Worm (Caenorhabditis elegans) whole organism, midembryonic: ENCODE results near the gene F02D8.1.

ENCODE experiments used
- T22C8.4 ChIP-seq: fragments of 200-800 bp; sonication (Bioruptor generic); IDR thresholded peaks from 2 replicates; pipeline ENCODE4 v1.3.6; 2022; ENCODE audit warnings: missing genetic modification characterization, missing compliant biosample characterization
- cog-1 ChIP-seq: sonication (generic microtip); optimal IDR thresholded peaks from 2 replicates; lab custom pipeline; 2016; ENCODE audit warnings: missing genetic modification characterization, missing compliant biosample characterization
- flt-1 ChIP-seq: fragments of 200-800 bp; sonication (Bioruptor generic); IDR thresholded peaks from 2 replicates; pipeline ENCODE4 v1.3.6; 2022; ENCODE audit warnings: missing genetic modification characterization, missing compliant biosample characterization
- klf-2 ChIP-seq: fragments of 200-800 bp; sonication (Bioruptor generic); conservative IDR thresholded peaks from 2 replicates; pipeline ENCODE4 v1.3.6; 2022; ENCODE audit warnings: missing genetic modification reagents, missing genetic modification characterization, missing compliant biosample characterization
- med-1 ChIP-seq: sonication (generic microtip); optimal IDR thresholded peaks from 2 replicates; lab custom pipeline; 2017; ENCODE audit warnings: missing genetic modification characterization, mild to moderate bottlenecking, missing compliant biosample characterization, antibody characterized with exemption, missing genetic modification reagents; ENCODE audit not compliant: insufficient read depth
- ref-1 ChIP-seq: fragments of 200-800 bp; sonication (Bioruptor generic); conservative IDR thresholded peaks from 2 replicates; pipeline ENCODE4 v1.3.6; 2022; ENCODE audit warnings: missing genetic modification reagents, missing genetic modification characterization, missing compliant biosample characterization
- tab-1 ChIP-seq: fragments of 200-800 bp; sonication (Bioruptor generic); IDR thresholded peaks from 2 replicates; pipeline ENCODE4 v1.3.6; 2022; ENCODE audit warnings: missing genetic modification characterization, missing compliant biosample characterization
- ztf-23 ChIP-seq: fragments of 200-800 bp; sonication (Bioruptor generic); IDR thresholded peaks from 2 replicates; pipeline ENCODE4 v1.3.6; 2022; ENCODE audit warnings: missing genetic modification reagents, missing genetic modification characterization, missing compliant biosample characterization
- ztf-29 ChIP-seq: fragments of 200-800 bp; sonication (Bioruptor generic); IDR thresholded peaks from 2 replicates; pipeline ENCODE4 v1.3.6; 2022; ENCODE audit warnings: missing genetic modification reagents, missing genetic modification characterization, missing compliant biosample characterization

F02D8.1 gene

DNA sequence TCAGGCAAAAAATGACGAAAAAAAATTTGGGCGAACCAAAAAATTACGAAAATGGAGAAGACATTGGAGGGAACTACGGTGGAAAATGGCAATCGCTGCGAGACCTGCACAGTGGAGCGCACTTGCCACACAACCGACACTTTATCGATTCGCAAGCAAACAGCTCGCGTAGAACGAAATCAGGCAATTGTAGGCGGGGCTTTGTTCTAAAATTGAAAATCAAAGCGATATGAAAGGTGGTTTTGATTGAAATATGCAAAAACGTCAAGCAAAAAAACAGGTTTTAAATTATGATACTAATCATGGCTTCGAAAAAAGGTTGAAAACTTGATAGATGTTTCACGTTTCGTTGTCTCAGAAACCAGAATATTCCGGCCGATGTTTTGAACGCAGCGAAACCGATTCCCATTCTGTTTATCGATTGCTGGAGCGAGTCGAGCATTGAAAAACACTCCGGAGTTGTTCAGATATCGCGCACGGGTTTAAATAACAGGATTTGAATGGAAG lies 23.7 kb upstream of the F02D8.1 start, which contains the start of the genes fib-1 and mut-15:
TSS of gene fib-1 (minus strand) at position 40 of the 507 bp plus-strand sequence.
TSS of gene mut-15 (plus strand) at position 360 of the 507 bp plus-strand sequence.
- TF ChIP-seq ref-1 (GFP tag; lab: Robert Waterston, UW) (0 out of 2 replicates have a peak, but pooled peaks have one; percentile 31), tab-1 (GFP tag; lab: Robert Waterston, UW) (no peak), ztf-23 (GFP tag; lab: Robert Waterston, UW) (peak; percentile 72), T22C8.4 (GFP tag; lab: Robert Waterston, UW) (peak; percentile 73), klf-2 (GFP tag; lab: Robert Waterston, UW) (0 out of 2 replicates have a peak, but pooled peaks have one; percentile 38), med-1 (GFP tag; lab: Kevin White, UChicago) (no peak), ztf-29 (GFP tag; lab: Robert Waterston, UW) (0 out of 2 replicates have a peak, but pooled peaks have one; percentile 26), flt-1 (GFP tag; lab: Robert Waterston, UW) (peak; percentile 82), cog-1 (peak; percentile 93)

DNA sequence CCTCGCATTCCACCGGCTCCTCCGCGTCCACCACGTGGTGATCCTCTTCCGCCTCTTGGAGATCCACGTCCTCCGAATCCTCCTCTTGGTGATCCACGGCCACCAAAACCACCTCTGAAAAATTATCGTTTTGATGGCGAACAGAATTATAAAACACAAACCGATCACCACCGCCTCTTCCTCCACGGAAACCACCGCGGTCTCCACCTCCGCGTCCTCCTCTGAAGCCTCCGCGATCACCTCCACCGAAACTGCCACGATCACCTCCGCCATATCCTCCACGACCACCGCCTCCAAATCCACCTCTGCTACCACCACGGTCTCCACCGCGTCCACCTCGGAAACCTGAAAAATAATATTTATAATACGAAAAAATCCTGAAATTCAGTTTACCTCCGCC lies 23.0 kb upstream of the F02D8.1 start:
- TF ChIP-seq flt-1 (GFP tag; lab: Robert Waterston, UW) (no peak), ztf-29 (GFP tag; lab: Robert Waterston, UW) (no peak), T22C8.4 (GFP tag; lab: Robert Waterston, UW) (no peak), cog-1 (no peak), tab-1 (GFP tag; lab: Robert Waterston, UW) (no peak), med-1 (GFP tag; lab: Kevin White, UChicago) (no peak), ref-1 (GFP tag; lab: Robert Waterston, UW) (no peak), klf-2 (GFP tag; lab: Robert Waterston, UW) (no peak), ztf-23 (GFP tag; lab: Robert Waterston, UW) (no peak)

DNA sequence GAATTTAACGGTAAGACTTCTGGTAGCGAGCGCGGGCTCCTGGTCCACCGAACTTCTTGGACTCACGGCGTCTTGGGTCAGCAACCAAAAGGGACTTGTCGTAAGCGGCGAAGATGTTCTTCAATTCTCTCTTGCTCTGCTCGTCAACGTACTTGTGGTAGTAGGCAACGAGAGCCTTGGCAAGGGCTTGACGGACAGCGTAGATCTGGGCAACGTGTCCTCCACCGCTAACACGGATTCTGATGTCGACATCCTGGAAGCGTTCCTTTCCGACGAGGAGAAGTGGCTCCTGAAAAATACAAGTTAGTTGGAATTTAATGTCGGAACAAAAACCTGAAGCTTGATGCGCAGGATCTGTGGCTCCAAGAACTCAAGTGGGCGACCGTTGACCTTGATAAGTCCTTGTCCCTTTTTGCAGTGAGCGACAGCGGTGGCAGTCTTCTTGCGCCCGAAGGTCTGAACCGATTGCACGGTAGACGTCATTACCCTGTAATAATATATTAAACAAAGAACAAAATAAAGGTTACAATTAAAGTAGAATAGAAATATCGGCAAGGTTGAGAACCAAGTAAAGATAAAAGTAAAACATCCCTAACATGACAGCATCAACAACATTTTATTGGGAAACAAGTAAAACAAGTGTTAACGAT lies 21.7 kb upstream of the F02D8.1 start, which contains the start of gene rps-16:
TSS of gene rps-16 (minus strand) at position 487 of the 650 bp plus-strand sequence.
- TF ChIP-seq ztf-23 (GFP tag; lab: Robert Waterston, UW), result no peak
- TF ChIP-seq med-1 (GFP tag; lab: Kevin White, UChicago), result no peak
- TF ChIP-seq flt-1 (GFP tag; lab: Robert Waterston, UW), result 0 out of 2 replicates have a peak, but pooled peaks have one; percentile 6

DNA sequence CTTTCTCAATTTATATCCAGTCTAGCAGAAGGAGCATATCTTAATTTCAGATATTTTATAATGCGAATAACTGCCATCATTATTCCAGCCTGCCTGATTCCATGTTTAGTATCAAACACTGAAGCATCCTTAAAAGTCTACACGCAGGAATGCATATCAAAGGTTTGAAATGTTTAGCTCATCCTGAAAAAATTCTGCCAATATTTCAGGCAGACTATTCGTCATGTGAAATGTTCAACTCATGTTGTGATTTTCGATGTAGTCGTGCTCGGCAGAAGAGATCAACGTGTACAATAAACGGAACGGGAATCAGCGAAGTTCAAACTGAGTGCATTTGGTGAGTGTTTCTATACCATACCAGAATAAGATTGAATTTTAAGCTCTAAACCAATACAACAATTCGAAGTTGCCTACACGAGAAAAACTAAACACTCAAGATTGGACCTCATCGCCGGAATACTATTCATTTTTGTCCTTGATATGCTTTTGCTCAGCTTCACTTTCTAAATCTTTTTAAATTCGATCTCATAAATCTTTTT lies 21.1 kb upstream of the F02D8.1 start, which contains the start of gene T01C3.11:
TSS of gene T01C3.11 (plus strand) at position 51 of the 539 bp plus-strand sequence.
- TF ChIP-seq T22C8.4 (GFP tag; lab: Robert Waterston, UW), result no peak

DNA sequence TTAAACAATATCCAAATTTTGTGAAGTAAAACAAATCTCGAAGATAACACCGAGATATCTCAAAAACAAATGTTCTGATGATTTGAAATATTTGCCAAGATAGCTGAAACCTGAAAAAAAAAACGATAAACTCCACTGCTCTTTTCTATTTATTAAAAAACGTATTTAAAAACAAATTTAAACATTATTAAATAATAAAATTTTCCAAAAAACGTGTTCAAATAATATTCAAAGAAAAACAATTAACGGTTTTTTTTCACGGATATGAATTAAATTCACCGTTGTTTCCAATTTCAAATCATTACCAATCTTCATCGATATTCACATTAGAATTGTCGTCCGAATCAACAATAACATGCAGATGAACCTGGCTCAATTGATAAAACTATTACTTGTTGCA lies 17.7 kb upstream of the F02D8.1 start, which contains the start of gene irld-14:
TSS of gene irld-14 (plus strand) at position 301 of the 400 bp plus-strand sequence.
- TF ChIP-seq flt-1 (GFP tag; lab: Robert Waterston, UW) (no peak), med-1 (GFP tag; lab: Kevin White, UChicago) (no peak), ztf-23 (GFP tag; lab: Robert Waterston, UW) (no peak), tab-1 (GFP tag; lab: Robert Waterston, UW) (no peak), ztf-29 (GFP tag; lab: Robert Waterston, UW) (no peak), T22C8.4 (GFP tag; lab: Robert Waterston, UW) (no peak)

DNA sequence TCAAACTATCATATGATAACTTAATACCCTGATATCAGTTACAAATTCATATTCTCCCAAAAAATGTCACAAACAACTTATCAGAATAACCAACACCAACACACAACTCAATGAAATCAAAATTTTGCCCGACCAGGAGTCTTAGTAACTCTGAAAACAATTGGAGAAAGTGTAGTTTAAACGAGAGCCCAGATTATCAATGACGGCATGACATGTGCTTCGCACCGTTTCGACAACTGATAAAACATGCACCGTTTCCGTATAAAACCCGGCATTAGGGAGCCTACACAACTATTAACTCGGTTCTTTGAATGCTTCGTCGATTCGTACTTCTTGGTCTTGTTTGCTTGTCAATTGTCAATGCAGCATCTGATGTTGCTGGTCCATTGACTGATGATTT lies 15.1 kb upstream of the F02D8.1 start, which contains the start of gene fil-1:
TSS of gene fil-1 (plus strand) at position 219 of the 400 bp plus-strand sequence.
- TF ChIP-seq klf-2 (GFP tag; lab: Robert Waterston, UW) (no peak), med-1 (GFP tag; lab: Kevin White, UChicago) (no peak), T22C8.4 (GFP tag; lab: Robert Waterston, UW) (no peak)

DNA sequence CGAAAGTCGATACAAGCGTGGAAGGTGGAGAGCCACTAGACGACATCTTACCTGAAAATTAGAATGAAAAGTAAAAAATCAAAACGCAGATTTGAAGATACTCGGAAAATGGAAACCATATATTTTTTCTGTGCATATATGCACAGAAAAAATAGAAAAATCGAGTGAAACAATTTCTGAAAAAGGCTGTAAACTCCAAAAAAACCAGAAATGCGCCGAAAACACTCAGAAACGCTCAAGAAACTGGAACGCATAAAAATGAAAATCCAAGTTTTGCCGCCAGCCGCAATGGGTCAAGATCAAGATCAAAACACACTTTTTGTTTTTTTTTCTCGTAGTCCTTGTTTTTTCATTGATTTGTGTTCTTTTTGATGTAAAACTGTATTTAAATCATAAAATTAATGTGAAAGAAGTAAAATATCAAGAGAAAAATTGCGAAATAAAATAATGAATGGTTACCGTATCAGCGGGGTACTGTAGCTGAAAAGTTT lies 14.2 kb upstream of the F02D8.1 start, which contains the start of gene T01C3.3:
TSS of gene T01C3.3 (minus strand) at position 51 of the 491 bp plus-strand sequence.
- no peak for TF ChIP-seq klf-2 (GFP tag; lab: Robert Waterston, UW)
- no peak for TF ChIP-seq cog-1
- TF ChIP-seq med-1 (GFP tag; lab: Kevin White, UChicago), result no peak
- no peak for TF ChIP-seq ztf-23 (GFP tag; lab: Robert Waterston, UW)
- TF ChIP-seq ref-1 (GFP tag; lab: Robert Waterston, UW), result no peak
- no peak for TF ChIP-seq T22C8.4 (GFP tag; lab: Robert Waterston, UW)
- no peak for TF ChIP-seq tab-1 (GFP tag; lab: Robert Waterston, UW)
- no peak for TF ChIP-seq ztf-29 (GFP tag; lab: Robert Waterston, UW)
- TF ChIP-seq flt-1 (GFP tag; lab: Robert Waterston, UW), result no peak

DNA sequence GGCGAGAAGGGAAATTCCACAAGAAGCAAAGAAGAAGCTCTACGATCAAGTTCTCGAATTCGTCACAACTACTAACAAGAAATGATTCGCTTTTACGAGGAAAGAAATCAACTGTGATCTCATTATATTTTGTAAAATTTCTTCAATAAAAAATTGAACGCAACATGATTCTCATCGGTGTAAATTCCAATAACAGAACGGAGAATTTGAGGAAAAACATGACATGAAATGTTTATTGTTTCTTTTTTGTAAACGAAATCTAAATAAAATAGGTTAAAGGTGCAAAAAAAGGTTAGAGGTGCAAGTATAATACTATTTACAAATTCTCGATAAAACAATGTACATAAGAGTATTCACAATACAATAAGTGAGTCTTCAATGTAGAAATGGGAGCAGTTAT lies 13.0 kb upstream of the F02D8.1 start:
- no peak for TF ChIP-seq T22C8.4 (GFP tag; lab: Robert Waterston, UW)
- TF ChIP-seq med-1 (GFP tag; lab: Kevin White, UChicago), result no peak
- no peak for TF ChIP-seq tab-1 (GFP tag; lab: Robert Waterston, UW)
- TF ChIP-seq ztf-23 (GFP tag; lab: Robert Waterston, UW), result no peak
- TF ChIP-seq klf-2 (GFP tag; lab: Robert Waterston, UW), result no peak
- TF ChIP-seq ztf-29 (GFP tag; lab: Robert Waterston, UW), result no peak
- no peak for TF ChIP-seq flt-1 (GFP tag; lab: Robert Waterston, UW)
- TF ChIP-seq cog-1, result no peak
- no peak for TF ChIP-seq ref-1 (GFP tag; lab: Robert Waterston, UW)

DNA sequence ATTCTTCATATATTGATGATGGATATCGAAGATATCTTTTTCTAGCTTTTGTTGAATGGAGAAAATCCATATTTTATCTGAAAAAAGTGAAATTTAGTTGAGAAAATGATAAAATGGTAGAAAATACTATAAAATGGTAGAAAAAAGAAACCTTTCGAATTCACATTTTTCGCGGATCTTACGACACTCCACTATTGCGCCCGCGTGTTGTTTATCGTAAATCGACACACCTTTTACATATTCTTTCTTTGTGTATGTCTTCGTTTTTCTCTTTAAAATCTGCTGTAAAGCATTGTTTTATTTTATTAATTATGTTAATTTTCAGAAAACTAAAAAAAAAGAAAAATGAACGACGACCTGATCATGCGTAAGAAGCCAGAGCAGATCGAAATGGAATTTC lies 12.3 kb upstream of the F02D8.1 start, which contains the start of the genes cdt-2 and T01C3.2:
TSS of gene cdt-2 (minus strand) at position 284 of the 400 bp plus-strand sequence.
TSS of gene T01C3.2 (plus strand) at position 326 of the 400 bp plus-strand sequence.
- TF ChIP-seq ref-1 (GFP tag; lab: Robert Waterston, UW) (no peak), T22C8.4 (GFP tag; lab: Robert Waterston, UW) (no peak), tab-1 (GFP tag; lab: Robert Waterston, UW) (no peak), ztf-29 (GFP tag; lab: Robert Waterston, UW) (no peak), med-1 (GFP tag; lab: Kevin White, UChicago) (no peak)
